Fruit fly (Drosophila melanogaster) whole organism, embryonic: ENCODE measurements around the gene DIP-alpha.

Experiments
- ATbp ChIP-seq: fragments of 200-800 bp; sonication (Bioruptor generic); optimal IDR thresholded peaks from 2 replicates; lab custom pipeline; 2017; ENCODE audit warnings: missing biosample characterization, mild to moderate bottlenecking, missing genetic modification characterization, missing genetic modification reagents
- B-H1 ChIP-seq: fragments of 200-800 bp; sonication (Bioruptor generic); IDR thresholded peaks from 3 replicates; pipeline ENCODE4 v1.3.6; 2022; ENCODE audit warnings: missing biosample characterization, missing genetic modification characterization
- Bgb ChIP-seq: fragments of 200-800 bp; sonication (Bioruptor generic); IDR thresholded peaks from 2 replicates; pipeline ENCODE4 v1.3.6; 2022; ENCODE audit warnings: missing biosample characterization, missing genetic modification characterization; ENCODE audit not compliant: partially characterized antibody
- Blimp-1 ChIP-seq: fragments of 200-800 bp; sonication (Bioruptor generic); optimal IDR thresholded peaks from 3 replicates; lab custom pipeline; 2018; ENCODE audit warnings: missing biosample characterization, missing genetic modification characterization, mild to moderate bottlenecking, moderate library complexity, missing genetic modification reagents
- BtbVII ChIP-seq: fragments of 200-800 bp; sonication (Bioruptor generic); optimal IDR thresholded peaks from 3 replicates; lab custom pipeline; 2017; ENCODE audit warnings: missing biosample characterization, mild to moderate bottlenecking, missing genetic modification characterization
- CG1024 ChIP-seq: fragments of 200-800 bp; sonication (Bioruptor generic); IDR thresholded peaks from 2 replicates; pipeline ENCODE4 v1.3.6; 2022; ENCODE audit warnings: missing biosample characterization, missing genetic modification characterization
- CG10366 ChIP-seq: fragments of 200-800 bp; sonication (Bioruptor generic); IDR thresholded peaks from 2 replicates; pipeline ENCODE4 v1.3.6; 2022; ENCODE audit warnings: missing biosample characterization, missing genetic modification characterization
- CG10462 ChIP-seq: fragments of 200-800 bp; sonication (Bioruptor generic); optimal IDR thresholded peaks from 2 replicates; lab custom pipeline; 2016; ENCODE audit warnings: missing biosample characterization, missing genetic modification characterization
- CG17361 ChIP-seq: fragments of 200-800 bp; sonication (Bioruptor generic); IDR thresholded peaks from 3 replicates; pipeline ENCODE4 v1.3.6; 2022; ENCODE audit warnings: missing biosample characterization, missing genetic modification characterization
- CG31388 ChIP-seq: fragments of 200-800 bp; sonication (Bioruptor generic); optimal IDR thresholded peaks from 2 replicates; lab custom pipeline; 2016; ENCODE audit warnings: missing biosample characterization, missing genetic modification characterization
- CG32532 ChIP-seq: fragments of 200-800 bp; sonication (Bioruptor generic); IDR thresholded peaks from 2 replicates; pipeline ENCODE4 v1.3.6; 2022; ENCODE audit warnings: missing biosample characterization, missing genetic modification characterization
- CG3407 ChIP-seq: fragments of 200-800 bp; sonication (Bioruptor generic); optimal IDR thresholded peaks from 2 replicates; lab custom pipeline; 2018; ENCODE audit warnings: missing biosample characterization, mild to moderate bottlenecking, missing genetic modification characterization
- CG4328 ChIP-seq: fragments of 200-800 bp; sonication (Bioruptor generic); optimal IDR thresholded peaks from 3 replicates; lab custom pipeline; 2017; ENCODE audit warnings: missing biosample characterization, missing genetic modification reagents, missing genetic modification characterization
- CG4820 ChIP-seq: fragments of 200-800 bp; sonication (Bioruptor generic); optimal IDR thresholded peaks from 3 replicates; lab custom pipeline; 2016; ENCODE audit warnings: missing biosample characterization, missing genetic modification characterization
- CG5180 ChIP-seq: fragments of 200-800 bp; sonication (Bioruptor generic); optimal IDR thresholded peaks from 3 replicates; lab custom pipeline; 2017; ENCODE audit warnings: missing biosample characterization, missing genetic modification characterization, mild to moderate bottlenecking, moderate library complexity, missing genetic modification reagents
- CG6813 ChIP-seq: fragments of 200-800 bp; sonication (Bioruptor generic); optimal IDR thresholded peaks from 2 replicates; lab custom pipeline; 2017; ENCODE audit warnings: missing biosample characterization, missing genetic modification characterization, mild to moderate bottlenecking, moderate library complexity, missing genetic modification reagents
- CG7271 ChIP-seq: fragments of 200-800 bp; sonication (Bioruptor generic); optimal IDR thresholded peaks from 2 replicates; lab custom pipeline; 2018; ENCODE audit warnings: missing biosample characterization, mild to moderate bottlenecking, missing genetic modification characterization, moderate library complexity
- CG7372 ChIP-seq: fragments of 200-800 bp; sonication (Bioruptor generic); IDR thresholded peaks from 2 replicates; pipeline ENCODE4 v1.3.6; 2022; ENCODE audit warnings: missing biosample characterization, missing genetic modification characterization
- D19A ChIP-seq: fragments of 200-800 bp; optimal IDR thresholded peaks from 3 replicates; lab custom pipeline; 2019; ENCODE audit warnings: missing biosample characterization, mild to moderate bottlenecking, missing genetic modification characterization, moderate library complexity
- Dip2 ChIP-seq: fragments of 200-800 bp; sonication (Bioruptor generic); IDR thresholded peaks from 2 replicates; pipeline ENCODE4 v1.3.6; 2022; ENCODE audit warnings: missing biosample characterization, missing genetic modification characterization
- Eip74EF ChIP-seq, 2 experiments: fragments of 200-800 bp in 1 of 2; fragments of >200 bp in 1 of 2; sonication (Bioruptor generic) in 1 of 2; optimal IDR thresholded peaks; 2 replicates each; lab custom pipeline; 2017 to 2019; ENCODE audit warnings: missing biosample characterization in 2 of 2, missing genetic modification characterization in 2 of 2, mild to moderate bottlenecking in 1 of 2, moderate library complexity in 1 of 2
- Gsc ChIP-seq: fragments of 200-800 bp; sonication (Bioruptor generic); IDR thresholded peaks from 2 replicates; pipeline ENCODE4 v1.3.6; 2022; ENCODE audit warnings: missing biosample characterization, missing genetic modification characterization
- Hsf ChIP-seq: fragments of 200-800 bp; sonication (Bioruptor generic); optimal IDR thresholded peaks from 3 replicates; lab custom pipeline; 2016; ENCODE audit warnings: missing biosample characterization, missing genetic modification characterization
- Max ChIP-seq: fragments of 200-800 bp; sonication (Bioruptor generic); optimal IDR thresholded peaks from 2 replicates; lab custom pipeline; 2016; ENCODE audit warnings: missing biosample characterization, mild to moderate bottlenecking, missing genetic modification characterization
- NFAT ChIP-seq: fragments of 200-800 bp; sonication (Bioruptor generic); IDR thresholded peaks from 2 replicates; pipeline ENCODE4 v1.3.6; 2022; ENCODE audit warnings: missing biosample characterization, missing genetic modification characterization
- Neu2 ChIP-seq: fragments of 200-800 bp; sonication (Bioruptor generic); optimal IDR thresholded peaks from 3 replicates; lab custom pipeline; 2016; ENCODE audit warnings: missing biosample characterization, missing genetic modification characterization, borderline replicate concordance
- Nf-YC ChIP-seq: fragments of 200-800 bp; optimal IDR thresholded peaks from 3 replicates; lab custom pipeline; 2019; ENCODE audit warnings: missing biosample characterization, mild to moderate bottlenecking, missing genetic modification characterization, moderate library complexity
- Six4 ChIP-seq: fragments of 200-800 bp; sonication (Bioruptor generic); optimal IDR thresholded peaks from 2 replicates; lab custom pipeline; 2016; ENCODE audit warnings: missing biosample characterization, missing genetic modification characterization
- Usf ChIP-seq: fragments of 200-800 bp; sonication (Bioruptor generic); optimal IDR thresholded peaks from 2 replicates; lab custom pipeline; 2017; ENCODE audit warnings: missing genotype, missing biosample characterization, missing genetic modification characterization
- amos ChIP-seq: fragments of 200-800 bp; sonication (Bioruptor generic); IDR thresholded peaks from 2 replicates; pipeline ENCODE4 v1.3.6; 2022; ENCODE audit warnings: missing biosample characterization, missing genetic modification characterization; ENCODE audit not compliant: partially characterized antibody
- da ChIP-seq: fragments of 200-800 bp; sonication (Bioruptor generic); optimal IDR thresholded peaks from 2 replicates; lab custom pipeline; 2016; ENCODE audit warnings: missing biosample characterization, missing genetic modification characterization
- dan ChIP-seq: fragments of 200-800 bp; sonication (Bioruptor generic); IDR thresholded peaks from 2 replicates; pipeline ENCODE4 v1.3.6; 2022; ENCODE audit warnings: missing biosample characterization, missing genetic modification characterization
- dati ChIP-seq: fragments of 200-800 bp; sonication (Bioruptor generic); IDR thresholded peaks from 2 replicates; pipeline ENCODE4 v1.3.6; 2022; ENCODE audit warnings: missing biosample characterization, missing genetic modification characterization
- dmrt99B ChIP-seq: fragments of 200-800 bp; sonication (Bioruptor generic); optimal IDR thresholded peaks from 2 replicates; lab custom pipeline; 2018; ENCODE audit warnings: missing biosample characterization, mild to moderate bottlenecking, missing genetic modification characterization, moderate library complexity
- esg ChIP-seq: fragments of 200-800 bp; sonication (Bioruptor generic); conservative IDR thresholded peaks from 2 replicates; pipeline ENCODE4 v1.3.6; 2022; ENCODE audit warnings: missing biosample characterization, missing genetic modification characterization
- fd3F ChIP-seq: fragments of 200-800 bp; sonication (Bioruptor generic); optimal IDR thresholded peaks from 2 replicates; lab custom pipeline; 2018; ENCODE audit warnings: missing biosample characterization, mild to moderate bottlenecking, missing genetic modification characterization, moderate library complexity
- jigr1 ChIP-seq: fragments of 200-800 bp; sonication (Bioruptor generic); IDR thresholded peaks from 3 replicates; pipeline ENCODE4 v1.3.6; 2022; ENCODE audit warnings: missing biosample characterization, missing genetic modification characterization
- jumu ChIP-seq: fragments of 200-800 bp; sonication (Bioruptor generic); optimal IDR thresholded peaks from 3 replicates; lab custom pipeline; 2016; ENCODE audit warnings: missing biosample characterization, missing genetic modification characterization
- mld ChIP-seq: fragments of 200-800 bp; sonication (Bioruptor generic); IDR thresholded peaks from 3 replicates; pipeline ENCODE4 v1.3.6; 2022; ENCODE audit warnings: missing biosample characterization, missing genetic modification characterization; ENCODE audit not compliant: partially characterized antibody
- nau ChIP-seq: fragments of 200-800 bp; sonication (Bioruptor generic); optimal IDR thresholded peaks from 3 replicates; lab custom pipeline; 2017; ENCODE audit warnings: missing biosample characterization, mild to moderate bottlenecking, missing genetic modification characterization, missing genetic modification reagents
- nom ChIP-seq: fragments of 200-800 bp; sonication (Bioruptor generic); optimal IDR thresholded peaks from 2 replicates; lab custom pipeline; 2017; ENCODE audit warnings: missing biosample characterization, missing genetic modification characterization, mild to moderate bottlenecking, moderate library complexity, missing genetic modification reagents
- odd ChIP-seq: fragments of 200-800 bp; sonication (Bioruptor generic); optimal IDR thresholded peaks from 2 replicates; lab custom pipeline; 2017; ENCODE audit warnings: missing biosample characterization, mild to moderate bottlenecking, missing genetic modification characterization
- pfk ChIP-seq: fragments of 200-800 bp; sonication (Bioruptor generic); optimal IDR thresholded peaks from 2 replicates; lab custom pipeline; 2018; ENCODE audit warnings: missing biosample characterization, mild to moderate bottlenecking, missing genetic modification characterization, moderate library complexity
- prd ChIP-seq, 3 experiments: fragments of >200 bp in 2 of 3; fragments of 200-800 bp in 1 of 3; sonication (Bioruptor generic) in 1 of 3; optimal IDR thresholded peaks in 2 of 3; IDR thresholded peaks in 1 of 3; 2 replicates in 2 of 3; 3 replicates in 1 of 3; pipeline versions ENCODE4 v1.3.6 to Lab custom; 2017 to 2022; ENCODE audit warnings: missing biosample characterization in 1 of 3, missing genetic modification characterization in 1 of 3
- psq ChIP-seq: fragments of 200-800 bp; sonication (Bioruptor generic); optimal IDR thresholded peaks from 2 replicates; lab custom pipeline; 2017; ENCODE audit warnings: missing biosample characterization, missing genetic modification characterization
- scrt ChIP-seq: fragments of 200-800 bp; sonication (Bioruptor generic); optimal IDR thresholded peaks from 2 replicates; lab custom pipeline; 2018; ENCODE audit warnings: missing biosample characterization, mild to moderate bottlenecking, missing genetic modification characterization, moderate library complexity
- tap ChIP-seq: fragments of 200-800 bp; optimal IDR thresholded peaks from 3 replicates; lab custom pipeline; 2019; ENCODE audit warnings: missing biosample characterization, mild to moderate bottlenecking, missing genetic modification characterization, moderate library complexity
- ttk ChIP-seq: fragments of 200-800 bp; sonication (Bioruptor generic); IDR thresholded peaks from 2 replicates; pipeline ENCODE4 v2.1.2; 2022; ENCODE audit warnings: missing biosample characterization, missing genetic modification characterization
- tup ChIP-seq: fragments of 200-800 bp; sonication (Bioruptor generic); optimal IDR thresholded peaks from 2 replicates; lab custom pipeline; 2016; ENCODE audit warnings: missing biosample characterization, mild to moderate bottlenecking, missing genetic modification characterization, moderate library complexity

Gene DIP-alpha

dm6 chrX:3573438-3574250, 2.2 kb upstream of the DIP-alpha start, which contains the start of gene CG2875 (continued):
- TF ChIP-seq CG10462 (GFP tag; lab: Kevin White, UChicago) (no peak), jigr1 (GFP tag; lab: Robert Waterston, UW) (no peak), Usf (no peak), CG7372 (no peak), esg (GFP tag; lab: Robert Waterston, UW) (no peak), psq (GFP tag; lab: Kevin White, UChicago) (no peak), dmrt99B (tag; lab: Kevin White, UChicago) (no peak), B-H1 (no peak), CG3407 (GFP tag; lab: Kevin White, UChicago) (no peak), Nf-YC (no peak), Bgb (peak; percentile 81), Gsc (GFP tag; lab: Robert Waterston, UW) (no peak), nom (GFP tag; lab: Kevin White, UChicago) (no peak), fd3F (GFP tag; lab: Kevin White, UChicago) (no peak), da (GFP tag; lab: Kevin White, UChicago) (no peak), nau (no peak), Hsf (GFP tag; lab: Kevin White, UChicago) (no peak), CG6813 (GFP tag; lab: Kevin White, UChicago) (no peak), Blimp-1 (GFP tag; lab: Kevin White, UChicago) (no peak), prd (optimal IDR thresholded peaks at IDR 0.05; lab: Kevin White, UChicago) (no peak), prd (GFP tag; IDR thresholded peaks at IDR 0.05; lab: Robert Waterston, UW) (no peak), jumu (GFP tag; lab: Kevin White, UChicago) (no peak), CG7271 (tag; lab: Kevin White, UChicago) (no peak), NFAT (GFP tag; lab: Robert Waterston, UW) (no peak), BtbVII (GFP tag; lab: Kevin White, UChicago) (no peak), scrt (GFP tag; lab: Kevin White, UChicago) (peak; percentile 94), CG31388 (no peak), tap (tag; lab: Kevin White, UChicago) (no peak), Max (GFP tag; lab: Kevin White, UChicago) (peak; percentile 61), D19A (no peak), Six4 (GFP tag; lab: Kevin White, UChicago) (no peak), CG32532 (GFP tag; lab: Robert Waterston, UW) (no peak), amos (GFP tag; lab: Robert Waterston, UW) (peak; percentile 83), ATbp (no peak), odd (GFP tag; lab: Kevin White, UChicago) (no peak), mld (GFP tag; lab: Robert Waterston, UW) (no peak), CG4820 (GFP tag; lab: Kevin White, UChicago) (no peak), Neu2 (no peak), dan (GFP tag; lab: Robert Waterston, UW) (no peak), pfk (GFP tag; lab: Kevin White, UChicago) (no peak), ttk (GFP tag; lab: Robert Waterston, UW) (no peak), Eip74EF (GFP tag; optimal IDR thresholded peaks at IDR 0.05; lab: Kevin White, UChicago) (peak in 1 of 2 experiments; percentile 68), tup (GFP tag; lab: Kevin White, UChicago) (no peak), dati (GFP tag; lab: Robert Waterston, UW) (no peak), CG17361 (GFP tag; lab: Robert Waterston, UW) (no peak), CG10366 (no peak), CG5180 (GFP tag; lab: Kevin White, UChicago) (no peak), CG1024 (GFP tag; lab: Robert Waterston, UW) (no peak), Dip2 (GFP tag; lab: Robert Waterston, UW) (no peak), CG4328 (GFP tag; lab: Kevin White, UChicago) (no peak)
